Fruit fly (Drosophila melanogaster) whole organism, embryonic: ENCODE results near the gene CG10508.

ENCODE experiments used
- CG10321 ChIP-seq: fragments of 200-800 bp; sonication (Bioruptor generic); IDR thresholded peaks from 2 replicates; pipeline ENCODE4 v1.3.6; 2022; ENCODE audit warnings: missing biosample characterization, missing genetic modification characterization
- CG10979 ChIP-seq: fragments of 200-800 bp; sonication (Bioruptor generic); optimal IDR thresholded peaks from 2 replicates; lab custom pipeline; 2018; ENCODE audit warnings: missing biosample characterization, mild to moderate bottlenecking, missing genetic modification characterization, moderate library complexity
- CG11504 ChIP-seq: fragments of 200-800 bp; sonication (Bioruptor generic); optimal IDR thresholded peaks from 3 replicates; lab custom pipeline; 2019; ENCODE audit warnings: missing biosample characterization, mild to moderate bottlenecking, missing genetic modification characterization, moderate library complexity
- CG12299 ChIP-seq: fragments of 200-800 bp; sonication (Bioruptor generic); optimal IDR thresholded peaks from 2 replicates; lab custom pipeline; 2018; ENCODE audit warnings: missing biosample characterization, mild to moderate bottlenecking, missing genetic modification characterization
- CG1233 ChIP-seq: fragments of 200-800 bp; sonication (Bioruptor generic); optimal IDR thresholded peaks from 4 replicates; lab custom pipeline; 2018; ENCODE audit warnings: missing biosample characterization, mild to moderate bottlenecking, missing genetic modification characterization
- CG12744 ChIP-seq: fragments of 200-800 bp; sonication (Bioruptor generic); optimal IDR thresholded peaks from 2 replicates; lab custom pipeline; 2016; ENCODE audit warnings: missing biosample characterization, missing genetic modification characterization
- CG13287 ChIP-seq: fragments of 200-800 bp; sonication (Bioruptor generic); IDR thresholded peaks from 2 replicates; pipeline ENCODE4 v1.3.6; 2022; ENCODE audit warnings: missing biosample characterization, missing genetic modification characterization; ENCODE audit not compliant: partially characterized antibody
- CG13775 ChIP-seq: fragments of 200-800 bp; sonication (Bioruptor generic); optimal IDR thresholded peaks from 3 replicates; lab custom pipeline; 2017; ENCODE audit warnings: missing biosample characterization, mild to moderate bottlenecking, missing genetic modification characterization
- CG13894 ChIP-seq: fragments of 200-800 bp; sonication (Bioruptor generic); optimal IDR thresholded peaks from 3 replicates; lab custom pipeline; 2018; ENCODE audit warnings: missing biosample characterization, mild to moderate bottlenecking, missing genetic modification characterization, moderate library complexity
- CG14050 ChIP-seq: fragments of 200-800 bp; sonication (Bioruptor generic); IDR thresholded peaks from 3 replicates; pipeline ENCODE4 v1.3.6; 2022; ENCODE audit warnings: missing biosample characterization, missing genetic modification characterization
- CG15073 ChIP-seq: fragments of 200-800 bp; sonication (Bioruptor generic); optimal IDR thresholded peaks from 2 replicates; lab custom pipeline; 2016; ENCODE audit warnings: missing biosample characterization, missing genetic modification characterization
- CG1529 ChIP-seq: fragments of 200-800 bp; sonication (Bioruptor generic); optimal IDR thresholded peaks from 3 replicates; lab custom pipeline; 2018; ENCODE audit warnings: missing biosample characterization, missing genetic modification characterization
- CG15514 ChIP-seq: fragments of 200-800 bp; sonication (Bioruptor generic); optimal IDR thresholded peaks from 3 replicates; lab custom pipeline; 2017; ENCODE audit warnings: missing biosample characterization, missing genetic modification characterization, mild to moderate bottlenecking, moderate library complexity, missing genetic modification reagents
- CG16815 ChIP-seq: fragments of 200-800 bp; sonication (Bioruptor generic); optimal IDR thresholded peaks from 3 replicates; lab custom pipeline; 2017; ENCODE audit warnings: missing biosample characterization, mild to moderate bottlenecking, missing genetic modification characterization
- CG17328 ChIP-seq: fragments of 200-800 bp; sonication (Bioruptor generic); IDR thresholded peaks from 2 replicates; pipeline ENCODE4 v1.3.6; 2022; ENCODE audit warnings: missing biosample characterization, missing genetic modification characterization
- CG18764 ChIP-seq: fragments of 200-800 bp; sonication (Bioruptor generic); optimal IDR thresholded peaks from 3 replicates; lab custom pipeline; 2016; ENCODE audit warnings: missing biosample characterization, missing genetic modification characterization
- CG2120 ChIP-seq: fragments of 200-800 bp; sonication (Bioruptor generic); optimal IDR thresholded peaks from 3 replicates; lab custom pipeline; 2016; ENCODE audit warnings: missing biosample characterization, missing genetic modification characterization
- CG30020 ChIP-seq: fragments of 200-800 bp; optimal IDR thresholded peaks from 2 replicates; lab custom pipeline; 2019; ENCODE audit warnings: missing biosample characterization, mild to moderate bottlenecking, missing genetic modification characterization, moderate library complexity
- CG32532 ChIP-seq: fragments of 200-800 bp; sonication (Bioruptor generic); IDR thresholded peaks from 2 replicates; pipeline ENCODE4 v1.3.6; 2022; ENCODE audit warnings: missing biosample characterization, missing genetic modification characterization
- CG33213 ChIP-seq: fragments of 200-800 bp; sonication (Bioruptor generic); optimal IDR thresholded peaks from 3 replicates; lab custom pipeline; 2016; ENCODE audit warnings: missing biosample characterization, missing genetic modification characterization
- CG3407 ChIP-seq: fragments of 200-800 bp; sonication (Bioruptor generic); optimal IDR thresholded peaks from 2 replicates; lab custom pipeline; 2018; ENCODE audit warnings: missing biosample characterization, mild to moderate bottlenecking, missing genetic modification characterization
- CG34422 ChIP-seq: fragments of 200-800 bp; sonication (Bioruptor generic); IDR thresholded peaks from 3 replicates; pipeline ENCODE4 v1.3.6; 2022; ENCODE audit warnings: missing biosample characterization, missing genetic modification characterization
- CG4282 ChIP-seq: fragments of 200-800 bp; sonication (Bioruptor generic); optimal IDR thresholded peaks from 2 replicates; lab custom pipeline; 2016; ENCODE audit warnings: missing biosample characterization, missing genetic modification characterization
- CG4854 ChIP-seq: fragments of 200-800 bp; sonication (Bioruptor generic); optimal IDR thresholded peaks from 2 replicates; lab custom pipeline; 2016; ENCODE audit warnings: missing biosample characterization, missing genetic modification characterization, inconsistent platforms
- CG6654 ChIP-seq: fragments of 200-800 bp; sonication (Bioruptor generic); optimal IDR thresholded peaks from 2 replicates; lab custom pipeline; 2017; ENCODE audit warnings: missing biosample characterization, mild to moderate bottlenecking, missing genetic modification characterization
- CG6689 ChIP-seq: fragments of 200-800 bp; sonication (Bioruptor generic); IDR thresholded peaks from 2 replicates; pipeline ENCODE4 v1.3.6; 2022; ENCODE audit warnings: missing biosample characterization, missing genetic modification characterization
- CG8089 ChIP-seq: fragments of 200-800 bp; sonication (Bioruptor generic); optimal IDR thresholded peaks from 3 replicates; lab custom pipeline; 2016; ENCODE audit warnings: missing biosample characterization, missing genetic modification characterization
- CG8388 ChIP-seq: fragments of 200-800 bp; sonication (Bioruptor generic); optimal IDR thresholded peaks from 2 replicates; lab custom pipeline; 2019; ENCODE audit warnings: missing biosample characterization, mild to moderate bottlenecking, missing genetic modification characterization, moderate library complexity
- Doc2 ChIP-seq: fragments of 200-800 bp; sonication (Bioruptor generic); IDR thresholded peaks from 2 replicates; pipeline ENCODE4 v1.3.6; 2022; ENCODE audit warnings: missing biosample characterization, missing genetic modification characterization
- Dp ChIP-seq: fragments of 200-800 bp; sonication (Bioruptor generic); optimal IDR thresholded peaks from 2 replicates; lab custom pipeline; 2018; ENCODE audit warnings: missing biosample characterization, mild to moderate bottlenecking, missing genetic modification characterization, moderate library complexity
- Dref ChIP-seq: fragments of 200-800 bp; sonication (Bioruptor generic); IDR thresholded peaks from 2 replicates; pipeline ENCODE4 v1.3.6; 2022; ENCODE audit warnings: missing biosample characterization, missing genetic modification characterization
- Hr51 ChIP-seq, 2 experiments: fragments of 200-800 bp; sonication (Bioruptor generic); optimal IDR thresholded peaks; 2 replicates in 1 of 2; 3 replicates in 1 of 2; lab custom pipeline; 2016 to 2018; ENCODE audit warnings: missing biosample characterization in 2 of 2, missing genetic modification characterization in 2 of 2, mild to moderate bottlenecking in 1 of 2, moderate library complexity in 1 of 2
- Lim3 ChIP-seq: fragments of 200-800 bp; sonication (Bioruptor generic); IDR thresholded peaks from 2 replicates; pipeline ENCODE4 v1.3.6; 2022; ENCODE audit warnings: missing biosample characterization, missing genetic modification characterization
- MBD-R2 ChIP-seq: fragments of 200-800 bp; sonication (Bioruptor generic); IDR thresholded peaks from 2 replicates; pipeline ENCODE4 v1.3.6; 2022; ENCODE audit warnings: missing biosample characterization, missing genetic modification characterization
- Myb ChIP-seq: fragments of 200-800 bp; sonication (Bioruptor generic); optimal IDR thresholded peaks from 2 replicates; lab custom pipeline; 2016; ENCODE audit warnings: missing biosample characterization, missing genetic modification characterization
- Pdp1 ChIP-seq, 2 experiments: fragments of 200-800 bp; sonication (Bioruptor generic); optimal IDR thresholded peaks; 3 replicates each; lab custom pipeline; 2016; ENCODE audit warnings: missing biosample characterization in 2 of 2, missing genetic modification characterization in 2 of 2, mild to moderate bottlenecking in 1 of 2, moderate library complexity in 1 of 2
- Sin3A ChIP-seq: fragments of >200 bp; optimal IDR thresholded peaks from 2 replicates; lab custom pipeline; 2018
- ato ChIP-seq: fragments of 200-800 bp; sonication (Bioruptor generic); IDR thresholded peaks from 2 replicates; pipeline ENCODE4 v1.3.6; 2022; ENCODE audit warnings: missing biosample characterization, missing genetic modification characterization; ENCODE audit not compliant: partially characterized antibody
- caup ChIP-seq: fragments of 200-800 bp; sonication (Bioruptor generic); optimal IDR thresholded peaks from 3 replicates; lab custom pipeline; 2017; ENCODE audit warnings: missing biosample characterization, mild to moderate bottlenecking, missing genetic modification characterization, moderate library complexity; ENCODE audit not compliant: severe bottlenecking
- fru ChIP-seq: fragments of >200 bp; optimal IDR thresholded peaks from 2 replicates; lab custom pipeline; 2017
- grau ChIP-seq: fragments of 200-800 bp; optimal IDR thresholded peaks from 3 replicates; lab custom pipeline; 2019; ENCODE audit warnings: missing biosample characterization, mild to moderate bottlenecking, missing genetic modification characterization, moderate library complexity
- ham ChIP-seq: fragments of 200-800 bp; sonication (Bioruptor generic); IDR thresholded peaks from 2 replicates; pipeline ENCODE4 v1.3.6; 2022; ENCODE audit warnings: missing biosample characterization, missing genetic modification characterization
- her ChIP-seq: fragments of 200-800 bp; sonication (Bioruptor generic); optimal IDR thresholded peaks from 2 replicates; lab custom pipeline; 2016; ENCODE audit warnings: missing biosample characterization, missing genetic modification characterization
- jigr1 ChIP-seq: fragments of 200-800 bp; sonication (Bioruptor generic); IDR thresholded peaks from 3 replicates; pipeline ENCODE4 v1.3.6; 2022; ENCODE audit warnings: missing biosample characterization, missing genetic modification characterization
- p53 ChIP-seq: fragments of 200-800 bp; sonication (Bioruptor generic); optimal IDR thresholded peaks from 2 replicates; lab custom pipeline; 2016; ENCODE audit warnings: missing biosample characterization, missing genetic modification characterization
- pb ChIP-seq: fragments of 200-800 bp; sonication (Bioruptor generic); optimal IDR thresholded peaks from 3 replicates; lab custom pipeline; 2016; ENCODE audit warnings: missing biosample characterization, missing genetic modification characterization
- pzg ChIP-seq: fragments of 200-800 bp; sonication (Bioruptor generic); optimal IDR thresholded peaks from 3 replicates; lab custom pipeline; 2018; ENCODE audit warnings: missing biosample characterization, mild to moderate bottlenecking, missing genetic modification characterization, moderate library complexity
- sr ChIP-seq: fragments of 200-800 bp; sonication (Bioruptor generic); IDR thresholded peaks from 3 replicates; pipeline ENCODE4 v1.3.6; 2022; ENCODE audit warnings: missing biosample characterization, missing genetic modification characterization
- sug ChIP-seq: fragments of 200-800 bp; optimal IDR thresholded peaks from 2 replicates; lab custom pipeline; 2019; ENCODE audit warnings: missing biosample characterization, mild to moderate bottlenecking, missing genetic modification characterization, moderate library complexity
- tx ChIP-seq: fragments of 200-800 bp; sonication (Bioruptor generic); optimal IDR thresholded peaks from 2 replicates; lab custom pipeline; 2016; ENCODE audit warnings: missing biosample characterization, missing genetic modification characterization

The CG10508 gene

dm6 chr3L:21175531-21176271 lies 34.3 kb upstream of the CG10508 start (continued):
- 0 out of 2 replicates have a peak, but pooled peaks have one; percentile 24 for TF ChIP-seq CG10321 (GFP tag; lab: Robert Waterston, UW)
- peak; percentile 97 for TF ChIP-seq CG4854 (GFP tag; lab: Kevin White, UChicago)
- TF ChIP-seq pb (GFP tag; lab: Kevin White, UChicago), result no peak
- peak; percentile 28 for TF ChIP-seq CG11504
- TF ChIP-seq Hr51 (GFP tag; optimal IDR thresholded peaks at IDR 0.05; lab: Kevin White, UChicago), result no peak
- TF ChIP-seq CG8388 (GFP tag; lab: Kevin White, UChicago), result no peak
- no peak for TF ChIP-seq jigr1
- peak; percentile 56 for TF ChIP-seq Dp (GFP tag; lab: Kevin White, UChicago)
- no peak for TF ChIP-seq sr (GFP tag; lab: Robert Waterston, UW)
- no peak for TF ChIP-seq p53 (GFP tag; lab: Kevin White, UChicago)
- no peak for TF ChIP-seq caup (GFP tag; lab: Kevin White, UChicago)
- TF ChIP-seq CG1529, result no peak
- no peak for TF ChIP-seq CG8089 (GFP tag; lab: Kevin White, UChicago)
- peak in 1 of 2 experiments; percentile 42 for TF ChIP-seq Pdp1 (GFP tag; optimal IDR thresholded peaks at IDR 0.05; lab: Kevin White, UChicago)
- no peak for TF ChIP-seq ato (GFP tag; lab: Robert Waterston, UW)
- TF ChIP-seq Sin3A (lab: Kevin White, UChicago), result peak; percentile 95
- TF ChIP-seq CG3407 (GFP tag; lab: Kevin White, UChicago), result no peak
- peak; percentile 99 for TF ChIP-seq Myb
- TF ChIP-seq Lim3, result no peak
- no peak for TF ChIP-seq CG6689
- TF ChIP-seq CG13894 (tag; lab: Kevin White, UChicago), result no peak
- TF ChIP-seq MBD-R2 (GFP tag; lab: Robert Waterston, UW), result peak; percentile 50; the same call in 1 of the 2 replicates
- peak; percentile 43; the same call in 1 of the 2 replicates for TF ChIP-seq CG32532 (GFP tag; lab: Robert Waterston, UW)
- peak; percentile 54 for TF ChIP-seq CG15514
- no peak for TF ChIP-seq her (GFP tag; lab: Kevin White, UChicago)
- peak; percentile 27 for TF ChIP-seq sug
- TF ChIP-seq fru, result no peak
- no peak for TF ChIP-seq ham
- TF ChIP-seq CG34422 (GFP tag; lab: Robert Waterston, UW), result peak; percentile 83; the same call in 1 of the 3 replicates
- TF ChIP-seq CG14050 (GFP tag; lab: Robert Waterston, UW), result no peak
- no peak for TF ChIP-seq CG13775 (GFP tag; lab: Kevin White, UChicago)
- no peak for TF ChIP-seq CG12744 (GFP tag; lab: Kevin White, UChicago)
- no peak for TF ChIP-seq Doc2 (GFP tag; lab: Robert Waterston, UW)
- no peak for TF ChIP-seq CG17328 (GFP tag; lab: Robert Waterston, UW)
- TF ChIP-seq tx (GFP tag; lab: Kevin White, UChicago), result no peak
- no peak for TF ChIP-seq CG16815
- no peak for TF ChIP-seq CG12299
- TF ChIP-seq CG1233 (GFP tag; lab: Kevin White, UChicago), result no peak
- TF ChIP-seq CG33213 (GFP tag; lab: Kevin White, UChicago), result peak; percentile 39
- peak; percentile 12 for TF ChIP-seq grau
- TF ChIP-seq CG18764 (GFP tag; lab: Kevin White, UChicago), result no peak
- TF ChIP-seq CG30020, result peak; percentile 3
- TF ChIP-seq CG13287 (GFP tag; lab: Robert Waterston, UW), result peak; percentile 53
- TF ChIP-seq CG6654 (GFP tag; lab: Kevin White, UChicago), result no peak
- TF ChIP-seq Dref (GFP tag; lab: Robert Waterston, UW), result peak; percentile 61; the same call in 1 of the 2 replicates
- TF ChIP-seq pzg (GFP tag; lab: Kevin White, UChicago), result peak; percentile 93
- TF ChIP-seq CG10979, result no peak
- TF ChIP-seq CG15073 (GFP tag; lab: Kevin White, UChicago), result no peak
- TF ChIP-seq CG4282 (GFP tag; lab: Kevin White, UChicago), result no peak
- peak; percentile 36 for TF ChIP-seq CG2120 (GFP tag; lab: Kevin White, UChicago)
